Worm (Caenorhabditis elegans) whole organism, young adult: Measurements from ENCODE around the gene srh-42.
A peak's percentile ranks its signal among the peaks of the same experiment; 100 is the strongest.

Experiments used
- B0261.1 ChIP-seq: sonication (generic microtip); optimal IDR thresholded peaks from 2 replicates; lab custom pipeline; 2016; ENCODE audit warnings: mild to moderate bottlenecking, missing genetic modification characterization, moderate library complexity, missing compliant biosample characterization
- C06A6.2 ChIP-seq: fragments of 200-800 bp; sonication (Bioruptor generic); conservative IDR thresholded peaks from 2 replicates; pipeline ENCODE4 v1.3.6; 2022; ENCODE audit warnings: missing genetic modification characterization, missing compliant biosample characterization
- D2030.7 ChIP-seq: fragments of 200-800 bp; sonication (Bioruptor generic); IDR thresholded peaks from 2 replicates; pipeline ENCODE4 v1.3.6; 2022; ENCODE audit warnings: missing genetic modification reagents, missing genetic modification characterization, missing compliant biosample characterization
- F22D6.2 ChIP-seq: sonication (generic microtip); optimal IDR thresholded peaks from 2 replicates; lab custom pipeline; 2016; ENCODE audit warnings: mild to moderate bottlenecking, missing genetic modification characterization, missing compliant biosample characterization
- F23B12.7 ChIP-seq: sonication (generic microtip); optimal IDR thresholded peaks from 2 replicates; lab custom pipeline; 2017; ENCODE audit warnings: missing genetic modification characterization, mild to moderate bottlenecking, missing compliant biosample characterization, antibody characterized with exemption, moderate library complexity; ENCODE audit not compliant: insufficient read depth
- F33H1.4 ChIP-seq: fragments of 200-800 bp; sonication (Bioruptor generic); IDR thresholded peaks from 2 replicates; pipeline ENCODE4 v1.3.6; 2022; ENCODE audit warnings: missing genetic modification reagents, missing genetic modification characterization, missing compliant biosample characterization
- F49E8.2 ChIP-seq: sonication (generic microtip); optimal IDR thresholded peaks from 3 replicates; lab custom pipeline; 2017; ENCODE audit warnings: missing genetic modification characterization, mild to moderate bottlenecking, missing compliant biosample characterization, antibody characterized with exemption, moderate library complexity; ENCODE audit not compliant: insufficient read depth
- F55B11.4 ChIP-seq: sonication (generic microtip); optimal IDR thresholded peaks from 2 replicates; lab custom pipeline; 2016; ENCODE audit warnings: missing compliant biosample characterization, missing genetic modification characterization, borderline replicate concordance; ENCODE audit not compliant: insufficient read depth
- K11D2.4 ChIP-seq: fragments of 200-800 bp; sonication (Bioruptor generic); IDR thresholded peaks from 2 replicates; pipeline ENCODE4 v1.3.6; 2022; ENCODE audit warnings: missing genetic modification reagents, missing genetic modification characterization, missing compliant biosample characterization
- Y53F4B.3 ChIP-seq: fragments of 200-800 bp; sonication (Bioruptor generic); IDR thresholded peaks from 2 replicates; pipeline ENCODE4 v1.3.6; 2022; ENCODE audit warnings: missing genetic modification reagents, missing genetic modification characterization, missing compliant biosample characterization
- Y79H2A.3 ChIP-seq: fragments of 200-800 bp; sonication (Bioruptor generic); conservative IDR thresholded peaks from 2 replicates; pipeline ENCODE4 v1.3.6; 2022; ENCODE audit warnings: missing genetic modification reagents, missing genetic modification characterization, missing compliant biosample characterization
- ZK185.1 ChIP-seq: sonication (generic microtip); optimal IDR thresholded peaks from 2 replicates; lab custom pipeline; 2016; ENCODE audit warnings: mild to moderate bottlenecking, missing genetic modification characterization, missing compliant biosample characterization; ENCODE audit not compliant: poor library complexity, severe bottlenecking
- akir-1 ChIP-seq: fragments of 200-800 bp; sonication (Bioruptor generic); optimal IDR thresholded peaks from 2 replicates; lab custom pipeline; 2018; ENCODE audit warnings: mild to moderate bottlenecking, missing genetic modification characterization, moderate library complexity, missing compliant biosample characterization
- aptf-2 ChIP-seq: fragments of 200-800 bp; sonication (Bioruptor generic); conservative IDR thresholded peaks from 2 replicates; pipeline ENCODE4 v1.3.6; 2022; ENCODE audit warnings: missing genetic modification reagents, missing genetic modification characterization, missing compliant biosample characterization
- aptf-3 ChIP-seq: fragments of 200-800 bp; sonication (Bioruptor generic); IDR thresholded peaks from 2 replicates; pipeline ENCODE4 v1.3.6; 2022; ENCODE audit warnings: missing genetic modification characterization, missing compliant biosample characterization
- cebp-1 ChIP-seq, 2 experiments: fragments of 200-800 bp in 1 of 2; sonication (Bioruptor generic) in 1 of 2; sonication (generic microtip) in 1 of 2; IDR thresholded peaks in 1 of 2; optimal IDR thresholded peaks in 1 of 2; 2 replicates each; pipeline versions ENCODE4 v1.3.6 to Lab custom; 2017 to 2022; ENCODE audit warnings: missing compliant biosample characterization in 2 of 2, missing genetic modification characterization in 2 of 2, mild to moderate bottlenecking in 1 of 2, missing genetic modification reagents in 1 of 2, moderate library complexity in 1 of 2
- ceh-100 ChIP-seq: fragments of 200-800 bp; sonication (Bioruptor generic); IDR thresholded peaks from 2 replicates; pipeline ENCODE4 v1.3.6; 2022; ENCODE audit warnings: missing genetic modification reagents, missing genetic modification characterization, missing compliant biosample characterization
- ceh-27 ChIP-seq: fragments of 200-800 bp; sonication (Bioruptor generic); optimal IDR thresholded peaks from 2 replicates; lab custom pipeline; 2018; ENCODE audit warnings: mild to moderate bottlenecking, missing genetic modification characterization, moderate library complexity, missing compliant biosample characterization
- ceh-58 ChIP-seq: fragments of 200-800 bp; sonication (Bioruptor generic); IDR thresholded peaks from 2 replicates; pipeline ENCODE4 v1.3.6; 2022; ENCODE audit warnings: missing genetic modification characterization, missing compliant biosample characterization
- ceh-79 ChIP-seq: sonication (generic microtip); optimal IDR thresholded peaks from 2 replicates; lab custom pipeline; 2017; ENCODE audit warnings: mild to moderate bottlenecking, missing genetic modification characterization, missing compliant biosample characterization
- ceh-91 ChIP-seq: fragments of 200-800 bp; sonication (Bioruptor generic); IDR thresholded peaks from 2 replicates; pipeline ENCODE4 v1.3.6; 2022; ENCODE audit warnings: missing genetic modification reagents, missing genetic modification characterization, missing compliant biosample characterization
- chd-7 ChIP-seq: sonication (generic microtip); optimal IDR thresholded peaks from 2 replicates; lab custom pipeline; 2016; ENCODE audit warnings: mild to moderate bottlenecking, missing genetic modification characterization, moderate library complexity, missing compliant biosample characterization
- dox-1 ChIP-seq: fragments of 200-800 bp; sonication (Bioruptor generic); IDR thresholded peaks from 2 replicates; pipeline ENCODE4 v1.3.6; 2022; ENCODE audit warnings: missing genetic modification reagents, missing genetic modification characterization, missing compliant biosample characterization
- egrh-3 ChIP-seq: fragments of 200-800 bp; sonication (Bioruptor generic); IDR thresholded peaks from 2 replicates; pipeline ENCODE4 v1.3.6; 2022; ENCODE audit warnings: missing genetic modification reagents, missing genetic modification characterization, missing compliant biosample characterization
- ets-4 ChIP-seq: fragments of 200-800 bp; sonication (Bioruptor generic); optimal IDR thresholded peaks from 2 replicates; lab custom pipeline; 2018; ENCODE audit warnings: mild to moderate bottlenecking, missing genetic modification characterization, missing compliant biosample characterization
- hlh-26 ChIP-seq: fragments of 200-800 bp; sonication (Bioruptor generic); conservative IDR thresholded peaks from 2 replicates; pipeline ENCODE4 v1.3.6; 2022; ENCODE audit warnings: missing genetic modification reagents, missing genetic modification characterization, missing compliant biosample characterization
- hmg-1.2 ChIP-seq: fragments of 200-800 bp; sonication (Bioruptor generic); IDR thresholded peaks from 2 replicates; pipeline ENCODE4 v1.3.6; 2022; ENCODE audit warnings: missing genetic modification reagents, missing genetic modification characterization, missing compliant biosample characterization
- lag-1 ChIP-seq: fragments of 200-800 bp; sonication (Bioruptor generic); IDR thresholded peaks from 2 replicates; pipeline ENCODE4 v1.3.6; 2022; ENCODE audit warnings: missing genetic modification reagents, missing genetic modification characterization, missing compliant biosample characterization
- lir-1 ChIP-seq: fragments of 200-800 bp; sonication (Bioruptor generic); conservative IDR thresholded peaks from 2 replicates; pipeline ENCODE4 v1.3.6; 2022; ENCODE audit warnings: missing genetic modification reagents, missing genetic modification characterization, missing compliant biosample characterization
- lsl-1 ChIP-seq: fragments of 200-800 bp; sonication (Bioruptor generic); optimal IDR thresholded peaks from 2 replicates; lab custom pipeline; 2018; ENCODE audit warnings: mild to moderate bottlenecking, missing genetic modification characterization, moderate library complexity, missing compliant biosample characterization
- madf-10 ChIP-seq: sonication (generic microtip); optimal IDR thresholded peaks from 2 replicates; lab custom pipeline; 2016; ENCODE audit warnings: mild to moderate bottlenecking, missing genetic modification characterization, missing compliant biosample characterization
- madf-8 ChIP-seq: fragments of 200-800 bp; sonication (Bioruptor generic); conservative IDR thresholded peaks from 2 replicates; pipeline ENCODE4 v1.3.6; 2022; ENCODE audit warnings: missing genetic modification reagents, missing genetic modification characterization, missing compliant biosample characterization
- nfya-1 ChIP-seq: sonication (generic microtip); optimal IDR thresholded peaks from 2 replicates; lab custom pipeline; 2017; ENCODE audit warnings: antibody characterized with exemption, missing compliant biosample characterization, missing genetic modification characterization, borderline replicate concordance; ENCODE audit not compliant: insufficient read depth
- nfya-2 ChIP-seq: fragments of 200-800 bp; sonication (Bioruptor generic); IDR thresholded peaks from 2 replicates; pipeline ENCODE4 v1.3.6; 2022; ENCODE audit warnings: missing genetic modification reagents, missing genetic modification characterization, missing compliant biosample characterization
- nhr-27 ChIP-seq: fragments of 200-800 bp; sonication (Bioruptor generic); optimal IDR thresholded peaks from 2 replicates; lab custom pipeline; 2018; ENCODE audit warnings: mild to moderate bottlenecking, missing genetic modification characterization, moderate library complexity, missing compliant biosample characterization
- nhr-80 ChIP-seq: sonication (generic microtip); optimal IDR thresholded peaks from 2 replicates; lab custom pipeline; 2016; ENCODE audit warnings: missing genetic modification characterization, missing compliant biosample characterization
- pbrm-1 ChIP-seq: fragments of 200-800 bp; sonication (Bioruptor generic); IDR thresholded peaks from 2 replicates; pipeline ENCODE4 v1.3.6; 2022; ENCODE audit warnings: missing genetic modification reagents, missing genetic modification characterization, missing compliant biosample characterization
- pha-4 ChIP-seq: fragments of 150-350 bp; sonication (generic microtip); optimal IDR thresholded peaks from 2 replicates; lab custom pipeline; 2014; ENCODE audit warnings: missing biosample characterization, missing genetic modification reagents, missing genetic modification characterization
- rcor-1 ChIP-seq: fragments of 200-800 bp; sonication (Bioruptor generic); IDR thresholded peaks from 2 replicates; pipeline ENCODE4 v1.3.6; 2022; ENCODE audit warnings: missing genetic modification reagents, missing genetic modification characterization, missing compliant biosample characterization
- repo-1 ChIP-seq: sonication (generic microtip); optimal IDR thresholded peaks from 2 replicates; lab custom pipeline; 2017; ENCODE audit warnings: mild to moderate bottlenecking, missing genetic modification characterization, missing compliant biosample characterization
- tbp1 ChIP-seq: fragments of 200-800 bp; sonication (Bioruptor generic); optimal IDR thresholded peaks from 2 replicates; lab custom pipeline; 2018; ENCODE audit warnings: mild to moderate bottlenecking, missing genetic modification characterization, missing compliant biosample characterization
- unc-62 ChIP-seq: fragments of 150-350 bp; optimal IDR thresholded peaks from 2 replicates; lab custom pipeline; 2014; ENCODE audit warnings: missing biosample characterization, missing genetic modification reagents, missing genetic modification characterization
- xnd-1 ChIP-seq: sonication (generic microtip); optimal IDR thresholded peaks from 2 replicates; lab custom pipeline; 2016; ENCODE audit warnings: missing genotype, missing genetic modification reagents, missing genetic modification characterization, missing compliant biosample characterization
- ztf-22 ChIP-seq: fragments of 200-800 bp; sonication (Bioruptor generic); optimal IDR thresholded peaks from 2 replicates; lab custom pipeline; 2018; ENCODE audit warnings: mild to moderate bottlenecking, missing genetic modification characterization, moderate library complexity, missing compliant biosample characterization
- ztf-25 ChIP-seq: fragments of 200-800 bp; sonication (Bioruptor generic); IDR thresholded peaks from 2 replicates; pipeline ENCODE4 v1.3.6; 2022; ENCODE audit warnings: missing genetic modification reagents, missing genetic modification characterization, missing compliant biosample characterization
- ztf-26 ChIP-seq: sonication (generic microtip); optimal IDR thresholded peaks from 2 replicates; lab custom pipeline; 2017; ENCODE audit warnings: missing genetic modification characterization, missing compliant biosample characterization

Gene srh-42

ce11 chrII:14250147-14250965 lies 38.5 kb downstream of the srh-42 start, which contains the start of gene hmg-1.1 (continued):
- TF ChIP-seq D2030.7 (GFP tag; lab: Robert Waterston, UW) (no peak), ceh-79 (tag; lab: Kevin White, UChicago) (no peak), madf-8 (GFP tag; lab: Robert Waterston, UW) (no peak), cebp-1 (GFP tag; IDR thresholded peaks at IDR 0.05; lab: Robert Waterston, UW) (no peak), cebp-1 (tag; optimal IDR thresholded peaks at IDR 0.05; lab: Kevin White, UChicago) (peak; percentile 82), F55B11.4 (tag; lab: Kevin White, UChicago) (no peak), ztf-22 (GFP tag; lab: Kevin White, UChicago) (no peak), lsl-1 (GFP tag; lab: Kevin White, UChicago) (peak; percentile 8), Y79H2A.3 (GFP tag; lab: Robert Waterston, UW) (no peak), pha-4 (tag; lab: Kevin White, UChicago) (no peak), rcor-1 (GFP tag; lab: Robert Waterston, UW) (0 out of 2 replicates have a peak, but pooled peaks have one; percentile 36), K11D2.4 (GFP tag; lab: Robert Waterston, UW) (peak; percentile 19; the same call in 1 of the 2 replicates), aptf-3 (no peak), nhr-27 (no peak), repo-1 (tag; lab: Kevin White, UChicago) (peak; percentile 17), lir-1 (no peak; the same call in 1 of the 2 replicates), F23B12.7 (tag; lab: Kevin White, UChicago) (no peak), madf-10 (peak; percentile 67), aptf-2 (GFP tag; lab: Robert Waterston, UW) (0 out of 2 replicates have a peak, but pooled peaks have one; percentile 42), Y53F4B.3 (no peak), B0261.1 (no peak), F22D6.2 (tag; lab: Kevin White, UChicago) (no peak), F49E8.2 (tag; lab: Kevin White, UChicago) (no peak), chd-7 (peak; percentile 70), dox-1 (GFP tag; lab: Robert Waterston, UW) (peak; percentile 88), nhr-80 (tag; lab: Kevin White, UChicago) (peak; percentile 93), akir-1 (GFP tag; lab: Kevin White, UChicago) (peak; percentile 35), ZK185.1 (tag; lab: Kevin White, UChicago) (peak; percentile 41), nfya-1 (no peak), ets-4 (GFP tag; lab: Kevin White, UChicago) (peak; percentile 75), xnd-1 (tag; lab: Kevin White, UChicago) (no peak), ceh-58 (GFP tag; lab: Robert Waterston, UW) (no peak), lag-1 (0 out of 2 replicates have a peak, but pooled peaks have one; percentile 36), ceh-27 (GFP tag; lab: Kevin White, UChicago) (peak; percentile 87), tbp1 (GFP tag; lab: Kevin White, UChicago) (peak; percentile 55), hlh-26 (GFP tag; lab: Robert Waterston, UW) (no peak)

- TF ChIP-seq nfya-2 (GFP tag; lab: Robert Waterston, UW), result no peak
- TF ChIP-seq egrh-3 (GFP tag; lab: Robert Waterston, UW), result peak; percentile 24
- no peak for TF ChIP-seq cebp-1 (GFP tag; IDR thresholded peaks at IDR 0.05; lab: Robert Waterston, UW)
- TF ChIP-seq cebp-1 (tag; optimal IDR thresholded peaks at IDR 0.05; lab: Kevin White, UChicago), result peak; percentile 33
- TF ChIP-seq unc-62 (GFP tag; lab: Kevin White, UChicago), result no peak
- no peak for TF ChIP-seq ztf-26 (tag; lab: Kevin White, UChicago)
- peak; percentile 50; the same call in 1 of the 2 replicates for TF ChIP-seq rcor-1 (GFP tag; lab: Robert Waterston, UW)
- TF ChIP-seq ztf-25 (GFP tag; lab: Robert Waterston, UW), result no peak
- peak; percentile 56; the same call in 1 of the 2 replicates for TF ChIP-seq pbrm-1 (GFP tag; lab: Robert Waterston, UW)
- TF ChIP-seq ceh-91 (GFP tag; lab: Robert Waterston, UW), result no peak
- no peak for TF ChIP-seq ceh-100 (GFP tag; lab: Robert Waterston, UW)
- no peak for TF ChIP-seq F33H1.4 (GFP tag; lab: Robert Waterston, UW)
- TF ChIP-seq C06A6.2 (GFP tag; lab: Robert Waterston, UW), result 0 out of 2 replicates have a peak, but pooled peaks have one; percentile 36
- peak; percentile 22; the same call in 1 of the 2 replicates for TF ChIP-seq hmg-1.2 (GFP tag; lab: Robert Waterston, UW)
Observed at ce11 chrII:14249489-14249888, 39.4 kb downstream of the srh-42 start.
